Worm (Caenorhabditis elegans): ENCODE results near the gene K02F6.5.

K02F6.5 gene

DNA sequence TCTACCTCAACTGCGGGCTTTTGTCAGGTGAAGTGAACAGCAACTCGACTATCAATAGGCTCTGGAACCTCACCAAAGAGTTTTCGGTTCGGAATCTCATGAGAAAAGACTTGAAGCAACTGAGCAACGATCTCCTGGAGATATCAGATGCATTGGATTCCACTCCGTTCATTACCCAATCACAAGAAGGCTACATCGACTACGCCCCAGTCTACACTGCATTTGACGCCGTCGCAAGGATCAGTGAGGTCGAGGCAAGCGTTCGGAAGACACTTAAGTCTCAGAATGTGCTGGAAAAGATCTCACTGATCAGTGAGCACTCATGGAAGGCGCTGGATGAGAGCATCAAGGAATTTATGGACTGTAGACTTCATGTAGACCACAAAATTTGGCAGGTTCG, 43.7 kb downstream of the K02F6.5 start:
- TF ChIP-seq unc-62 (GFP tag; optimal IDR thresholded peaks at IDR 0.05): no peak

DNA sequence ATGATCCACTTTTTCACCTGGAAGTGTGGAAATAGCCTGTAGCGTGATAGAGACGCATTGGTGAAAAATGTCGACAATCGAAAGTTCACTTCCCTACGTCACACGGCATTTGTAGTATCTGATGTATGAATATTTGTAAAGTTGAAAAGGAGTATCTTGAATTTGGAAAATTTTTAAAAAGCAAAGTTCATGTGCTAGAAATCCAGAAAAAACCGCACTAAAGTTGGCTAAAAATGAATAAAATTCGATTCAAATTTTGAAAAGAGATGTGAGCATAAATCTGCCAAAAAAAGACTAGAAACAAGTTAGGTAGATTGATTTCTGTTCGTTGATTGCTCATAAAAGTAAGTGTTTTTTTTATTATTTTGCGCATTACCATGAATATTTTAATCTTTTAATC, 48.5 kb downstream of the K02F6.5 start, which contains the start of gene sri-74:
sri-74 (minus strand) TSS at position 101 of the 400 bp plus-strand sequence.
- no peak for TF ChIP-seq unc-62 (GFP tag; optimal IDR thresholded peaks at IDR 0.05)

DNA sequence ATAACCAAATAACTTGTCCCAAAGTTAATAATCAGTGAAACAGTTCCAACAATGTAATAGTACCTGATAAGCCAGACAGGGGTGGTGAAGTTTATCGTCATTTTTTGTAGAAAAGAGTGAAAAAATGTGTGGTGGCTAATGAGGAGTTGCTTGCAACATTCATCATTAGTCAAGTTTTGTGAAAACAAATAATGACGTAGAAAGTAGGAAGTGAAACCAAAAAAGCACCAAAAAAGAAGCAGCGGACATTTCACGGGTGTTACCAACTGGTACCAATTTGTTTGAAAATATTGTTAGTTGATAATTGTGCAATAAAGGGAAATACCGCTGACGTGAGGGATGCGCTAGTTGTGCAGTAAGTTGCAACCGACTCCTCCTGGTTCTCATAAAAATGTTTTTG, 50.9 kb downstream of the K02F6.5 start, which contains the start of gene sri-36:
sri-36 (minus strand) TSS at position 101 of the 400 bp plus-strand sequence.
- no peak for TF ChIP-seq unc-62 (GFP tag; optimal IDR thresholded peaks at IDR 0.05)

Data from whole organism, dauer.